Worm (Caenorhabditis elegans) whole organism, L4 larva: Measurements from ENCODE around the gene crm-1.

Experiments used
- ZK546.5 ChIP-seq, 2 experiments: sonication (generic microtip); optimal IDR thresholded peaks; 2 replicates each; lab custom pipeline; 2017; ENCODE audit warnings: missing biosample characterization in 2 of 2, missing genetic modification characterization in 2 of 2
- ama-1 ChIP-seq: fragments of 150-350 bp; optimal IDR thresholded peaks from 2 replicates; lab custom pipeline; 2014; ENCODE audit warnings: inconsistent platforms, mixed read lengths
- attf-4 ChIP-seq: sonication (generic microtip); optimal IDR thresholded peaks from 3 replicates; lab custom pipeline; 2017; ENCODE audit warnings: missing biosample characterization, missing genetic modification characterization
- ctbp-1 ChIP-seq: fragments of 200-800 bp; sonication (Bioruptor generic); IDR thresholded peaks from 2 replicates; pipeline ENCODE4 v1.3.6; 2022; ENCODE audit warnings: missing genetic modification reagents, missing genetic modification characterization, missing compliant biosample characterization
- daf-8 ChIP-seq: fragments of 200-800 bp; sonication (Bioruptor generic); IDR thresholded peaks from 2 replicates; pipeline ENCODE4 v1.3.6; 2022; ENCODE audit warnings: missing genetic modification characterization, missing compliant biosample characterization
- egl-27 ChIP-seq: sonication (generic microtip); optimal IDR thresholded peaks from 3 replicates; lab custom pipeline; 2017; ENCODE audit warnings: missing biosample characterization, missing genetic modification reagents, missing genetic modification characterization
- fos-1 ChIP-seq: fragments of 150-350 bp; optimal IDR thresholded peaks from 2 replicates; lab custom pipeline; 2014; ENCODE audit warnings: missing biosample characterization, missing genetic modification characterization
- lin-29 ChIP-seq: fragments of 200-800 bp; sonication (Bioruptor generic); IDR thresholded peaks from 2 replicates; pipeline ENCODE4 v1.3.6; 2022; ENCODE audit warnings: missing genetic modification reagents, missing genetic modification characterization, missing compliant biosample characterization
- nhr-6 ChIP-seq: fragments of 150-350 bp; optimal IDR thresholded peaks from 2 replicates; lab custom pipeline; 2014; ENCODE audit warnings: missing biosample characterization, missing genetic modification characterization
- pha-4 ChIP-seq, 2 experiments: fragments of 150-350 bp in 1 of 2; fragments of 200-800 bp in 1 of 2; sonication (Bioruptor generic) in 1 of 2; IDR thresholded peaks in 1 of 2; optimal IDR thresholded peaks in 1 of 2; 2 replicates each; pipeline versions ENCODE4 v1.3.6 to Lab custom; 2014 to 2022; ENCODE audit warnings: missing genetic modification characterization in 2 of 2, missing genetic modification reagents in 2 of 2, missing biosample characterization in 1 of 2, missing compliant biosample characterization in 1 of 2
- unc-62 ChIP-seq, 3 experiments: fragments of 150-350 bp in 1 of 3; sonication (generic microtip); optimal IDR thresholded peaks in 2 of 3; peaks in 1 of 3; 1 replicate in 1 of 3; 2 replicates in 2 of 3; lab custom pipeline; 2014 to 2017; ENCODE audit warnings: missing biosample characterization in 3 of 3, missing genetic modification characterization in 3 of 3, missing genetic modification reagents in 3 of 3, missing genotype in 1 of 3

DNA sequence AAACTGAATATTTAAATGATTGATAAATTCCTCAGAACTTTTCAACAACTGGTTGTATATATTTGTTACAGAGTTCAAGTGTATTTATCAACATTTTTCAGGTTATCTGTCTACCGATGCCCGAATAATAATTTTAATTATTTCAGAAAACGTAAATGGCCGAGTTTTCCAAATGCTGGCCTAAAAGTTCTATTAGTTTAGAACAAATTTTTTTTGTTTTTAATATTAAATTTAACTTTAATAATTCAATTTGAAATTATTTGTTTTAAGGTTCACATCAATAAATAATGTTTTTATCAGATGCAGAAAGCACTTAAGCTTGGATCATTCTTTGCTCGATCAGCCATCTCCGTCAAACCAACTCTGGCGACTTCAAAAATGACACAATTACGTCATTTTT, 17.5 kb downstream of the crm-1 start, which contains the start of gene trx-2:
- no peak for TF ChIP-seq fos-1
- TF ChIP-seq attf-4 (tag; lab: Kevin White, UChicago) = no peak
- TF ChIP-seq daf-8 = no peak
- no peak for TF ChIP-seq pha-4 (GFP tag; IDR thresholded peaks at IDR 0.05; lab: Robert Waterston, UW)
- no peak for TF ChIP-seq pha-4 (tag; optimal IDR thresholded peaks at IDR 0.05; lab: Kevin White, UChicago)
- no peak for TF ChIP-seq ama-1
- TF ChIP-seq unc-62 (GFP tag; optimal IDR thresholded peaks at IDR 0.05 in 1 of 2; lab: Kevin White, UChicago) = no peak
- TF ChIP-seq unc-62 (tag; optimal IDR thresholded peaks at IDR 0.05; lab: Kevin White, UChicago) = no peak
- TF ChIP-seq ZK546.5 (tag; optimal IDR thresholded peaks at IDR 0.05; lab: Kevin White, UChicago) = no peak
- no peak for TF ChIP-seq nhr-6
- TF ChIP-seq ctbp-1 = no peak
- TF ChIP-seq egl-27 (tag; lab: Kevin White, UChicago) = no peak
- TF ChIP-seq lin-29 = no peak
